Worm (Caenorhabditis elegans): ENCODE results near the gene W06D11.1.

W06D11.1 gene

ce11 chrX:12315268-12315667 is 20.9 kb downstream of the W06D11.1 start, which contains the start of gene xtr-2:
xtr-2 (plus strand) TSS chrX:12315568.
- TF ChIP-seq gmeb-2 (tag; optimal IDR thresholded peaks at IDR 0.05) (no peak), ama-1 (optimal IDR thresholded peaks at IDR 0.05) (no peak), ceh-22 (tag; optimal IDR thresholded peaks at IDR 0.05) (no peak), syd-9 (tag; optimal IDR thresholded peaks at IDR 0.05) (no peak), pag-3 (tag; optimal IDR thresholded peaks at IDR 0.05; ENCODE audit: borderline replicate concordance) (no peak), nfya-1 (tag; optimal IDR thresholded peaks at IDR 0.05) (no peak), pros-1 (tag; optimal IDR thresholded peaks at IDR 0.05) (no peak), fax-1 (tag; optimal IDR thresholded peaks at IDR 0.05) (no peak), hlh-30 (tag; optimal IDR thresholded peaks at IDR 0.05; ENCODE audit: insufficient read depth) (no peak), rnt-1 (tag; optimal IDR thresholded peaks at IDR 0.05) (no peak), ceh-18 (tag; optimal IDR thresholded peaks at IDR 0.05) (no peak), ahr-1 (tag; optimal IDR thresholded peaks at IDR 0.05) (no peak), T23F11.4 (GFP tag; optimal IDR thresholded peaks at IDR 0.05) (no peak), ceh-31 (tag; optimal IDR thresholded peaks at IDR 0.05) (no peak)

ce11 chrX:12317560-12317959 is 23.2 kb downstream of the W06D11.1 start:
- TF ChIP-seq nfya-1 (tag; optimal IDR thresholded peaks at IDR 0.05) (no peak), pat-9 (tag; optimal IDR thresholded peaks at IDR 0.05) (no peak), zip-5 (tag; optimal IDR thresholded peaks at IDR 0.05) (no peak), unc-3 (GFP tag; conservative IDR thresholded peaks at IDR 0.05) (no peak), unc-3 (tag; optimal IDR thresholded peaks at IDR 0.05) (no peak), hlh-30 (tag; optimal IDR thresholded peaks at IDR 0.05; ENCODE audit: insufficient read depth) (no peak), fax-1 (tag; optimal IDR thresholded peaks at IDR 0.05) (no peak), unc-55 (GFP tag; optimal IDR thresholded peaks at IDR 0.05) (no peak), pax-1 (tag; optimal IDR thresholded peaks at IDR 0.05) (no peak), ceh-9 (tag; optimal IDR thresholded peaks at IDR 0.05) (no peak), unc-42 (tag; optimal IDR thresholded peaks at IDR 0.05) (no peak), hlh-15 (tag; optimal IDR thresholded peaks at IDR 0.05) (no peak), ztf-16 (tag; optimal IDR thresholded peaks at IDR 0.05) (no peak), lin-11 (tag; optimal IDR thresholded peaks at IDR 0.05) (no peak), npax-4 (tag; optimal IDR thresholded peaks at IDR 0.05) (no peak), fkh-6 (tag; optimal IDR thresholded peaks at IDR 0.05) (no peak), sox-4 (tag; optimal IDR thresholded peaks at IDR 0.05) (no peak), T23F11.4 (GFP tag; optimal IDR thresholded peaks at IDR 0.05) (no peak), sox-2 (GFP tag; IDR thresholded peaks at IDR 0.05) (no peak)

- peak; percentile 35 for TF ChIP-seq tbx-2 (tag; optimal IDR thresholded peaks at IDR 0.05)
- TF ChIP-seq ref-2 (tag; optimal IDR thresholded peaks at IDR 0.05): no peak
- no peak for TF ChIP-seq ceh-30 (tag; optimal IDR thresholded peaks at IDR 0.05)
- peak; percentile 49 for TF ChIP-seq unc-55 (GFP tag; optimal IDR thresholded peaks at IDR 0.05)
- peak; percentile 26 for TF ChIP-seq elt-2 (tag; optimal IDR thresholded peaks at IDR 0.05)
Measured at ce11 chrX:12320737-12321136, 26.4 kb downstream of the W06D11.1 start, which contains the start of gene ceh-40. ceh-40 (minus strand) TSS chrX:12320777.

ce11 chrX:12321357-12321756 is 27.0 kb downstream of the W06D11.1 start, which contains the start of gene F17A2.13:
F17A2.13 (plus strand) TSS chrX:12321657.
- TF ChIP-seq odd-2 (tag; optimal IDR thresholded peaks at IDR 0.05) (no peak), lim-6 (tag; optimal IDR thresholded peaks at IDR 0.05) (no peak), elt-2 (tag; optimal IDR thresholded peaks at IDR 0.05) (no peak), zip-5 (tag; optimal IDR thresholded peaks at IDR 0.05) (no peak)

ce11 chrX:12323439-12323838 is 29.1 kb downstream of the W06D11.1 start, which contains the start of gene srd-40:
srd-40 (plus strand) TSS chrX:12323739.
- TF ChIP-seq hlh-30 (tag; optimal IDR thresholded peaks at IDR 0.05; ENCODE audit: insufficient read depth) (no peak), eyg-1 (tag; optimal IDR thresholded peaks at IDR 0.05) (no peak), ceh-45 (GFP tag; IDR thresholded peaks at IDR 0.05) (no peak), rnt-1 (tag; optimal IDR thresholded peaks at IDR 0.05) (no peak), ets-4 (tag; optimal IDR thresholded peaks at IDR 0.05) (no peak), ceh-48 (tag; optimal IDR thresholded peaks at IDR 0.05) (no peak), ceh-9 (tag; optimal IDR thresholded peaks at IDR 0.05) (no peak), ceh-19 (GFP tag; optimal IDR thresholded peaks at IDR 0.05) (no peak), sdc-2 (tag; optimal IDR thresholded peaks at IDR 0.05) (no peak), ceh-30 (tag; optimal IDR thresholded peaks at IDR 0.05) (no peak), F13H6.1 (tag; optimal IDR thresholded peaks at IDR 0.05) (no peak), pat-9 (tag; optimal IDR thresholded peaks at IDR 0.05) (no peak), C08G9.2 (tag; optimal IDR thresholded peaks at IDR 0.05) (no peak), ama-1 (optimal IDR thresholded peaks at IDR 0.05) (no peak), gmeb-2 (tag; optimal IDR thresholded peaks at IDR 0.05) (no peak), tbx-7 (tag; optimal IDR thresholded peaks at IDR 0.05) (no peak), hlh-15 (tag; optimal IDR thresholded peaks at IDR 0.05) (no peak), T23F11.4 (GFP tag; optimal IDR thresholded peaks at IDR 0.05) (no peak), dmd-4 (tag; optimal IDR thresholded peaks at IDR 0.05; ENCODE audit: borderline replicate concordance) (no peak), pros-1 (tag; optimal IDR thresholded peaks at IDR 0.05) (no peak)
